Worm (Caenorhabditis elegans): ENCODE measurements around the gene K07C11.7.

DNA sequence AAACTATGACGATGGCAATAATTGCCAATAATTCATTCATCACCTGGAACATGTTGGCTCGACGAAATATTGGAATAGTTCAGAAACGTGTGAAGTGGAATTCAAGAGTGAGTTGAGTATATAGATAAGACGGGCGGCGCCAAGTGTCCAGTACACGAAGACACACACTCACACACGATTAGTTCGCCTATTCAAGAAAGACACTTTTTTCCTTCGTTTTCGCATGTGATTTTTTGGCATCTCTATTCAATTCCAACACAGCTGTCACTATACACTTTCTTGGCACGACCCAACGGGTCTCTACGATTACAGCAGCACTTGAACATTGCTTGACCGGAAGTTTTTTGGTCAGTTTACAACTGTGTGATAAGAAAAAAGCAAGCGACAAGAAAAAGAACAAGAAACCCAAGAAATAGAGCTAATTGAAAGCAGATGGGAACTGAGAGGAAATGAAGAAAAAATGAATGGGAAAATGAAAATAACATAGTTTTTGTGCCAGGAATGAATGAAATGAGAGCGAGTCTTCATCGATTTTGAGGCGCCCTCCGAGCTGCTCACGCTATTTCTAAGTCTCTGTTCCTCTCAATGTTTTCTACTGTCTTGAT, 4.0 kb upstream of the K07C11.7 start, which contains the start of gene K07C11.8:
- TF ChIP-seq him-1 (tag; optimal IDR thresholded peaks at IDR 0.05): no peak
- TF ChIP-seq dao-5 (tag; optimal IDR thresholded peaks at IDR 0.05): no peak
- no peak for TF ChIP-seq W03F9.2 (tag; optimal IDR thresholded peaks at IDR 0.05)
